Worm (Caenorhabditis elegans) whole organism, L2 larva: Measurements from ENCODE around the gene F46B3.23.

Experiments used
- F13H6.1 ChIP-seq: sonication (generic microtip); optimal IDR thresholded peaks from 2 replicates; lab custom pipeline; 2016; ENCODE audit warnings: missing genetic modification characterization, missing compliant biosample characterization
- R02D3.7 ChIP-seq: fragments of 150-350 bp; optimal IDR thresholded peaks from 2 replicates; lab custom pipeline; 2014; ENCODE audit warnings: missing biosample characterization, missing genetic modification characterization
- ZK546.5 ChIP-seq: sonication (generic microtip); optimal IDR thresholded peaks from 2 replicates; lab custom pipeline; 2017; ENCODE audit warnings: missing biosample characterization, missing genetic modification characterization
- aly-2 ChIP-seq: fragments of 150-350 bp; optimal IDR thresholded peaks from 2 replicates; lab custom pipeline; 2014; ENCODE audit warnings: missing biosample characterization, missing genetic modification characterization
- ama-1 ChIP-seq: fragments of 150-350 bp; optimal IDR thresholded peaks from 2 replicates; lab custom pipeline; 2018; ENCODE audit warnings: inconsistent platforms
- blmp-1 ChIP-seq: sonication (generic microtip); optimal IDR thresholded peaks from 2 replicates; lab custom pipeline; 2017; ENCODE audit warnings: missing genetic modification characterization, mild to moderate bottlenecking, missing compliant biosample characterization, antibody characterized with exemption, moderate library complexity; ENCODE audit not compliant: insufficient read depth
- crh-2 ChIP-seq: sonication (generic microtip); optimal IDR thresholded peaks from 2 replicates; lab custom pipeline; 2017; ENCODE audit warnings: missing biosample characterization, missing genetic modification characterization
- dmd-4 ChIP-seq: sonication (generic microtip); optimal IDR thresholded peaks from 2 replicates; lab custom pipeline; 2017; ENCODE audit warnings: missing biosample characterization, missing genetic modification characterization
- egl-27 ChIP-seq: sonication (generic microtip); optimal IDR thresholded peaks from 3 replicates; lab custom pipeline; 2017; ENCODE audit warnings: missing biosample characterization, missing genetic modification reagents, missing genetic modification characterization
- elt-1 ChIP-seq: fragments of 150-350 bp; optimal IDR thresholded peaks from 2 replicates; lab custom pipeline; 2014; ENCODE audit warnings: missing biosample characterization, missing genetic modification characterization
- elt-3 ChIP-seq: sonication (generic microtip); optimal IDR thresholded peaks from 2 replicates; lab custom pipeline; 2017; ENCODE audit warnings: missing biosample characterization, missing genetic modification characterization
- fos-1 ChIP-seq: fragments of 150-350 bp; optimal IDR thresholded peaks from 2 replicates; lab custom pipeline; 2014; ENCODE audit warnings: missing biosample characterization, missing genetic modification characterization
- gmeb-1 ChIP-seq: fragments of 150-350 bp; optimal IDR thresholded peaks from 2 replicates; lab custom pipeline; 2014; ENCODE audit warnings: missing biosample characterization, missing genetic modification characterization
- lin-13 ChIP-seq: fragments of 150-350 bp; optimal IDR thresholded peaks from 2 replicates; lab custom pipeline; 2014; ENCODE audit warnings: missing biosample characterization, missing genetic modification reagents, missing genetic modification characterization
- lin-39 ChIP-seq: fragments of 150-350 bp; optimal IDR thresholded peaks from 2 replicates; lab custom pipeline; 2014; ENCODE audit warnings: missing biosample characterization, missing genetic modification reagents, missing genetic modification characterization
- lsy-2 ChIP-seq, 2 experiments: fragments of 150-350 bp in 1 of 2; sonication (generic microtip) in 1 of 2; optimal IDR thresholded peaks; 2 replicates each; lab custom pipeline; 2014 to 2017; ENCODE audit warnings: missing biosample characterization in 2 of 2, missing genetic modification characterization in 2 of 2
- mab-5 ChIP-seq: fragments of 150-350 bp; optimal IDR thresholded peaks from 2 replicates; lab custom pipeline; 2014; ENCODE audit warnings: missing biosample characterization, missing genetic modification characterization
- mbf-1 ChIP-seq: sonication (generic microtip); optimal IDR thresholded peaks from 2 replicates; lab custom pipeline; 2017; ENCODE audit warnings: missing biosample characterization, missing genetic modification characterization
- mdl-1 ChIP-seq, 2 experiments: fragments of 150-350 bp in 1 of 2; sonication (generic microtip) in 1 of 2; optimal IDR thresholded peaks; 2 replicates each; lab custom pipeline; 2017; ENCODE audit warnings: missing biosample characterization in 2 of 2, missing genetic modification characterization in 2 of 2
- nhr-10 ChIP-seq: sonication (generic microtip); optimal IDR thresholded peaks from 2 replicates; lab custom pipeline; 2017; ENCODE audit warnings: missing biosample characterization, missing genetic modification characterization
- nhr-12 ChIP-seq: fragments of 150-350 bp; optimal IDR thresholded peaks from 2 replicates; lab custom pipeline; 2014; ENCODE audit warnings: missing biosample characterization, missing genetic modification characterization
- nhr-129 ChIP-seq: fragments of 150-350 bp; optimal IDR thresholded peaks from 2 replicates; lab custom pipeline; 2014; ENCODE audit warnings: missing biosample characterization, missing genetic modification characterization
- nhr-21 ChIP-seq: fragments of 150-350 bp; optimal IDR thresholded peaks from 2 replicates; lab custom pipeline; 2014; ENCODE audit warnings: missing biosample characterization, missing genetic modification characterization
- nhr-6 ChIP-seq: fragments of 150-350 bp; optimal IDR thresholded peaks from 2 replicates; lab custom pipeline; 2014; ENCODE audit warnings: missing biosample characterization, missing genetic modification characterization
- nhr-77 ChIP-seq: fragments of 150-350 bp; optimal IDR thresholded peaks from 2 replicates; lab custom pipeline; 2014; ENCODE audit warnings: missing biosample characterization, missing genetic modification characterization
- peb-1 ChIP-seq: fragments of 150-350 bp; optimal IDR thresholded peaks from 2 replicates; lab custom pipeline; 2014; ENCODE audit warnings: missing biosample characterization, missing genetic modification characterization
- skn-1 ChIP-seq: sonication (generic microtip); optimal IDR thresholded peaks from 2 replicates; lab custom pipeline; 2017; ENCODE audit warnings: missing biosample characterization, missing genetic modification characterization
- sma-3 ChIP-seq: sonication (generic microtip); optimal IDR thresholded peaks from 2 replicates; lab custom pipeline; 2016; ENCODE audit warnings: missing genetic modification reagents, missing genetic modification characterization, missing compliant biosample characterization
- sma-9 ChIP-seq, 2 experiments: fragments of 150-350 bp in 1 of 2; sonication (generic microtip) in 1 of 2; optimal IDR thresholded peaks; 2 replicates each; lab custom pipeline; 2014 to 2016; ENCODE audit warnings: missing genetic modification characterization in 2 of 2, mild to moderate bottlenecking in 1 of 2, missing biosample characterization in 1 of 2, missing compliant biosample characterization in 1 of 2, missing genetic modification reagents in 1 of 2, moderate library complexity in 1 of 2
- snpc-4 ChIP-seq: fragments of 150-350 bp; optimal IDR thresholded peaks from 2 replicates; lab custom pipeline; 2014; ENCODE audit warnings: missing biosample characterization, missing genetic modification characterization
- unc-39 ChIP-seq: fragments of 150-350 bp; optimal IDR thresholded peaks from 2 replicates; lab custom pipeline; 2014; ENCODE audit warnings: missing biosample characterization, missing genetic modification characterization
- unc-55 ChIP-seq: fragments of 150-350 bp; sonication (generic microtip); optimal IDR thresholded peaks from 3 replicates; lab custom pipeline; 2014; ENCODE audit warnings: missing biosample characterization, missing genetic modification reagents, missing genetic modification characterization
- zag-1 ChIP-seq: fragments of 150-350 bp; optimal IDR thresholded peaks from 2 replicates; lab custom pipeline; 2014; ENCODE audit warnings: missing biosample characterization, missing genetic modification characterization
- ztf-1 ChIP-seq: fragments of 200-800 bp; sonication (Bioruptor generic); conservative IDR thresholded peaks from 2 replicates; pipeline ENCODE4 v1.3.6; 2022; ENCODE audit warnings: missing genetic modification characterization, missing compliant biosample characterization
- ztf-11 ChIP-seq: sonication (generic microtip); optimal IDR thresholded peaks from 2 replicates; lab custom pipeline; 2017; ENCODE audit warnings: missing biosample characterization, missing genetic modification characterization

Gene F46B3.23

DNA sequence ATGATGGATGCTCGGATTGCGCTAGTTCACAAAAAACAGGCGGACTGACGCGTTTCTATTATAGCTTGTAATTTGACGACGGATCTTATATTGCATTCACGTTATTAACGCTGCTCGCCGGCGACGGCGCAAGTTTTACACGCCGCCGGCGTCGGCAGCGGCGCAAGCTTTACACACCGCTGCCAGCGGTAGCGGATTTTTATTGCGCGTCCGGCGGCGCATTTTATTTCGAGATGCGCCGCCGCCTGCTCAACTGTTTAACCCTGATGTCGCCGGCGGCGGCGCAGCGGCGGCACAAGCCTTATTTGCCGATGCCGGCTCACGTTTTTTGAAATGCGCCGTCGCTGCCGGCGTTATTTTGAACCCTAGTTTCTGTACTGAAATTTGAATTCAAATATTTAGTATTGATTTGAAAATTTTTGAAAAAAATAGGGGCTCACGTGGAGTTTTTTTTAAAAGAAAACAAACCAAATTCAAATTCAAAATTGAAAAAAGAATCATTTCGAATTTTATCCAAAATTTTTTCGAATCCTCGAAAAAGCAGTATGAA, 1.8 kb downstream of the F46B3.23 start, which contains the start of gene ttr-57:
ttr-57 (plus strand) TSS at position 500 of the 550 bp plus-strand sequence.
- no peak for TF ChIP-seq nhr-10
- no peak for TF ChIP-seq lin-13 (GFP tag; lab: Kevin White, UChicago)
- TF ChIP-seq elt-1 (tag; lab: Kevin White, UChicago): no peak
- TF ChIP-seq nhr-21: no peak
- no peak for TF ChIP-seq aly-2
- no peak for TF ChIP-seq egl-27 (tag; lab: Kevin White, UChicago)
- TF ChIP-seq R02D3.7 (tag; lab: Kevin White, UChicago): no peak
- no peak for TF ChIP-seq mdl-1 (tag; optimal IDR thresholded peaks at IDR 0.05; lab: Kevin White, UChicago)
- TF ChIP-seq fos-1 (tag; lab: Kevin White, UChicago): no peak
- TF ChIP-seq ama-1: no peak
- TF ChIP-seq skn-1: no peak
- no peak for TF ChIP-seq sma-9 (GFP tag; optimal IDR thresholded peaks at IDR 0.05; lab: Kevin White, UChicago)
- no peak for TF ChIP-seq sma-9 (tag; optimal IDR thresholded peaks at IDR 0.05; lab: Kevin White, UChicago)
- no peak for TF ChIP-seq gmeb-1 (tag; lab: Kevin White, UChicago)
- TF ChIP-seq blmp-1 (tag; lab: Kevin White, UChicago): no peak
- TF ChIP-seq unc-39 (tag; lab: Kevin White, UChicago): no peak
- no peak for TF ChIP-seq ztf-11 (tag; lab: Kevin White, UChicago)
- no peak for TF ChIP-seq nhr-129 (tag; lab: Kevin White, UChicago)
- no peak for TF ChIP-seq crh-2 (tag; lab: Kevin White, UChicago)

- TF ChIP-seq nhr-77 (tag; lab: Kevin White, UChicago) (no peak), snpc-4 (tag; lab: Kevin White, UChicago) (no peak), ztf-1 (no peak), nhr-6 (no peak), peb-1 (tag; lab: Kevin White, UChicago) (no peak), mbf-1 (no peak), fos-1 (tag; lab: Kevin White, UChicago) (no peak), mab-5 (tag; lab: Kevin White, UChicago) (no peak), sma-9 (GFP tag; optimal IDR thresholded peaks at IDR 0.05; lab: Kevin White, UChicago) (no peak), sma-9 (tag; optimal IDR thresholded peaks at IDR 0.05; lab: Kevin White, UChicago) (no peak), skn-1 (no peak), lin-39 (tag; lab: Kevin White, UChicago) (no peak), unc-39 (tag; lab: Kevin White, UChicago) (no peak), nhr-129 (tag; lab: Kevin White, UChicago) (no peak), nhr-12 (tag; lab: Kevin White, UChicago) (no peak), nhr-21 (no peak)
These were observed 3.5 kb downstream of the F46B3.23 start, which contains the start of gene ttr-11 for ce11 chrV:20603014-20603413. Gene ttr-11, plus strand, starts transcription at chrV:20603314.

DNA sequence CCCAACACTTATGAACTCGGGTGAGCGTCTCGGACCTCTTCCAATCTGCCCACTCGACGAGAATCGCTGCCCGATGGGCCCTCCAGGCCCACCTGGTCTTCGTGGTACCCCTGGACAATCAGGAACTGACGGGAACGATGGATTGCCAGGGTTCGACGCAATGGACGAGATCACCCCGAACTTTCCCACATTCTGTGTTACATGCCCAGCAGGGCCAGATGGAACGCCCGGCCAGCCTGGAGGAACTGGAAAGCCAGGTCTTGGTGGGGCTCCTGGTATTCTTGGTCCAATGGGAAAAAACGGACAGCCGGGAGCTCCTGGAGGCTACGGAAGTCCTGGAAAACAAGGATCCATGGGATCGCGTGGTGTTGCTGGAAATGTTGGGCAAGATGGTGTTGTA, 5.8 kb downstream of the F46B3.23 start:
- TF ChIP-seq unc-39 (tag; lab: Kevin White, UChicago) (no peak), nhr-77 (tag; lab: Kevin White, UChicago) (no peak), nhr-129 (tag; lab: Kevin White, UChicago) (no peak), unc-55 (no peak), ZK546.5 (tag; lab: Kevin White, UChicago) (no peak)

ce11 chrV:20599795-20600194, 6.7 kb downstream of the F46B3.23 start, which contains the start of gene col-163:
Gene col-163, plus strand, starts transcription at chrV:20600095.
- TF ChIP-seq elt-3 (tag; lab: Kevin White, UChicago) (no peak), lsy-2 (tag; optimal IDR thresholded peaks at IDR 0.05; lab: Kevin White, UChicago) (no peak), nhr-129 (tag; lab: Kevin White, UChicago) (no peak), sma-3 (no peak), ZK546.5 (tag; lab: Kevin White, UChicago) (no peak), snpc-4 (tag; lab: Kevin White, UChicago) (no peak), aly-2 (no peak), dmd-4 (no peak), egl-27 (tag; lab: Kevin White, UChicago) (no peak), zag-1 (tag; lab: Kevin White, UChicago) (no peak), F13H6.1 (tag; lab: Kevin White, UChicago) (no peak), unc-55 (no peak), nhr-77 (tag; lab: Kevin White, UChicago) (no peak), nhr-12 (tag; lab: Kevin White, UChicago) (no peak), ztf-1 (no peak), sma-9 (GFP tag; optimal IDR thresholded peaks at IDR 0.05; lab: Kevin White, UChicago) (no peak), sma-9 (tag; optimal IDR thresholded peaks at IDR 0.05; lab: Kevin White, UChicago) (no peak)
